Fruit fly (Drosophila melanogaster) whole organism, embryonic: Measurements from ENCODE around the gene deltaCOP.

ENCODE experiments used
- CG9797 ChIP-seq: fragments of 200-800 bp; sonication (Bioruptor generic); optimal IDR thresholded peaks from 3 replicates; lab custom pipeline; 2018; ENCODE audit warnings: missing biosample characterization, mild to moderate bottlenecking, missing genetic modification characterization
- Doc2 ChIP-seq: fragments of 200-800 bp; sonication (Bioruptor generic); IDR thresholded peaks from 2 replicates; pipeline ENCODE4 v1.3.6; 2022; ENCODE audit warnings: missing biosample characterization, missing genetic modification characterization
- E2f1 ChIP-seq: fragments of 200-800 bp; sonication (Bioruptor generic); IDR thresholded peaks from 2 replicates; pipeline ENCODE4 v1.3.6; 2022; ENCODE audit warnings: missing biosample characterization, missing genetic modification characterization
- Taf1 ChIP-seq: fragments of 200-800 bp; sonication (Bioruptor generic); IDR thresholded peaks from 2 replicates; pipeline ENCODE4 v1.3.6; 2022; ENCODE audit warnings: missing biosample characterization, missing genetic modification characterization
- org-1 ChIP-seq: fragments of 200-800 bp; sonication (Bioruptor generic); optimal IDR thresholded peaks from 2 replicates; lab custom pipeline; 2017; ENCODE audit warnings: missing biosample characterization, missing genetic modification characterization

DNA sequence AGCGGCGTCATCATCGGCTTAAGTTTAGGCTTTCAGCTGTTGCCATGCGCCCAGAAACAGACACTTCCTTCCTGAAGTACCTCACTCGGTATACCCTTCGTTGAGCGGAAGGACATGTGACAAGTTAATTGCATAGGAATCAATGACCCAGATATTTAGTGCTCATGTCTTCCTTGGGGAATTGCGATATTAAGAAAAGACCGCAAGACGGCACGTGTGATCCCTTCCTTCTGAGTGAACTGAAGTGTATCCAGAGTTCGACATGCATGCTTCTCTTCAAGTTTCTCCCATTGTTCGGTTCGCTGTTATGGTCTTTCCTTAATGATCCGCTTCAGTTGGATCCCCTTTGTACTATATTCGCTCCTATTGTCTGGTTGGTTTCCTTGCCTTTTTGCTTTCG, 21.1 kb downstream of the deltaCOP start:
- TF ChIP-seq CG9797 (GFP tag; lab: Kevin White, UChicago) (no peak), E2f1 (GFP tag; lab: Robert Waterston, UW) (no peak), org-1 (no peak), Taf1 (GFP tag; lab: Robert Waterston, UW) (no peak), Doc2 (GFP tag; lab: Robert Waterston, UW) (no peak)
